Worm (Caenorhabditis elegans): ENCODE results near the gene F59A6.11.

- TF ChIP-seq nhr-25 (tag; optimal IDR thresholded peaks at IDR 0.05) (no peak), pha-4 (tag; optimal IDR thresholded peaks at IDR 0.05) (no peak), nhr-237 (tag; optimal IDR thresholded peaks at IDR 0.05) (no peak), nhr-77 (tag; optimal IDR thresholded peaks at IDR 0.05) (no peak), nhr-43 (tag; optimal IDR thresholded peaks at IDR 0.05; ENCODE audit: poor library complexity, severe bottlenecking) (no peak)
Measured at ce11 chrII:5042381-5042930, 43.9 kb upstream of the F59A6.11 start.

Data from whole organism, L3 larva.